Worm (Caenorhabditis elegans) whole organism, L3 larva: Measurements from ENCODE around the gene Y38H6C.15.

Experiments
- R02D3.7 ChIP-seq: fragments of 150-350 bp; optimal IDR thresholded peaks from 2 replicates; lab custom pipeline; 2014; ENCODE audit warnings: missing biosample characterization, missing genetic modification characterization
- ceh-28 ChIP-seq: fragments of 150-350 bp; optimal IDR thresholded peaks from 2 replicates; lab custom pipeline; 2014; ENCODE audit warnings: missing biosample characterization, missing genetic modification reagents, missing genetic modification characterization
- ceh-82 ChIP-seq: fragments of 150-350 bp; optimal IDR thresholded peaks from 2 replicates; lab custom pipeline; 2014; ENCODE audit warnings: missing biosample characterization, missing genetic modification characterization
- elt-2 ChIP-seq: sonication (generic microtip); optimal IDR thresholded peaks from 2 replicates; lab custom pipeline; 2016; ENCODE audit warnings: missing genetic modification reagents, mild to moderate bottlenecking, missing genetic modification characterization, missing compliant biosample characterization
- fkh-10 ChIP-seq: sonication (generic microtip); optimal IDR thresholded peaks from 2 replicates; lab custom pipeline; 2017; ENCODE audit warnings: missing biosample characterization, missing genetic modification reagents, missing genetic modification characterization
- jun-1 ChIP-seq: fragments of 150-350 bp; optimal IDR thresholded peaks from 2 replicates; lab custom pipeline; 2014; ENCODE audit warnings: missing biosample characterization, missing genetic modification reagents, missing genetic modification characterization
- nfya-1 ChIP-seq: sonication (generic microtip); optimal IDR thresholded peaks from 2 replicates; lab custom pipeline; 2017; ENCODE audit warnings: missing genetic modification characterization, mild to moderate bottlenecking, missing compliant biosample characterization, antibody characterized with exemption, moderate library complexity; ENCODE audit not compliant: insufficient read depth
- nhr-25 ChIP-seq: sonication (generic microtip); optimal IDR thresholded peaks from 2 replicates; lab custom pipeline; 2017; ENCODE audit warnings: missing biosample characterization, missing genetic modification characterization
- nhr-67 ChIP-seq: fragments of 150-350 bp; optimal IDR thresholded peaks from 2 replicates; lab custom pipeline; 2014; ENCODE audit warnings: missing biosample characterization, missing genetic modification characterization
- nhr-77 ChIP-seq: fragments of 150-350 bp; optimal IDR thresholded peaks from 2 replicates; lab custom pipeline; 2014; ENCODE audit warnings: missing biosample characterization, missing genetic modification characterization
- pqm-1 ChIP-seq: fragments of 150-350 bp; optimal IDR thresholded peaks from 2 replicates; lab custom pipeline; 2017; ENCODE audit warnings: missing biosample characterization, missing genetic modification characterization, inconsistent platforms
- unc-39 ChIP-seq: sonication (generic microtip); optimal IDR thresholded peaks from 4 replicates; lab custom pipeline; 2017; ENCODE audit warnings: missing biosample characterization, missing genetic modification characterization
- ztf-11 ChIP-seq: fragments of 150-350 bp; optimal IDR thresholded peaks from 2 replicates; lab custom pipeline; 2014; ENCODE audit warnings: missing biosample characterization, missing genetic modification characterization

DNA sequence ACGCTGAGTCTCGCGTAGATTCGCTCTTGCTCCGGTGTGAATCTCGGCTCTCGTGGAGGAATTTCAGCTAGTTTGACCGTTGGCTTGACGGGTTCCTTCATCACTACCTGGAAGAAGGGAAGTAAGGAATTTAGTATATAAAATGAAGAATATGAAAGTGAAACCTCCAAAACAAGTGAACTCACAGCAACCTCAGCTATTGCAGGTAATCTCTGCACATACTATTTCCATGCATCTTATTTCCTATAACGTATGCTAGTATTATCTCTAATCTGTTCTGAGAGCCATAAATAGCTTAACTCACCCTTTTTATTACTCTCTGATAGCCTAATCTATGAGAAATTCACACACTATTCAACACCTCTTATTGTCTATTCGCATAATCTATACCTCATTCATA lies 31.1 kb downstream of the Y38H6C.15 start, which contains the start of gene Y38H6C.4:
- TF ChIP-seq fkh-10 (GFP tag; lab: Kevin White, UChicago): no peak
- TF ChIP-seq nfya-1 (tag; lab: Kevin White, UChicago): no peak
- TF ChIP-seq elt-2 (tag; lab: Kevin White, UChicago): no peak
- no peak for TF ChIP-seq ceh-82 (tag; lab: Kevin White, UChicago)
- TF ChIP-seq unc-39 (tag; lab: Kevin White, UChicago): no peak
- TF ChIP-seq nhr-77 (tag; lab: Kevin White, UChicago): no peak
- no peak for TF ChIP-seq ceh-28
- TF ChIP-seq pqm-1 (tag; lab: Kevin White, UChicago): no peak
- TF ChIP-seq jun-1 (tag; lab: Kevin White, UChicago): no peak
- TF ChIP-seq nhr-67 (tag; lab: Kevin White, UChicago): no peak
- no peak for TF ChIP-seq R02D3.7 (tag; lab: Kevin White, UChicago)
- TF ChIP-seq nhr-25 (tag; lab: Kevin White, UChicago): no peak
- no peak for TF ChIP-seq ztf-11 (tag; lab: Kevin White, UChicago)
